Worm (Caenorhabditis elegans): ENCODE results near the gene R02D5.8.

DNA sequence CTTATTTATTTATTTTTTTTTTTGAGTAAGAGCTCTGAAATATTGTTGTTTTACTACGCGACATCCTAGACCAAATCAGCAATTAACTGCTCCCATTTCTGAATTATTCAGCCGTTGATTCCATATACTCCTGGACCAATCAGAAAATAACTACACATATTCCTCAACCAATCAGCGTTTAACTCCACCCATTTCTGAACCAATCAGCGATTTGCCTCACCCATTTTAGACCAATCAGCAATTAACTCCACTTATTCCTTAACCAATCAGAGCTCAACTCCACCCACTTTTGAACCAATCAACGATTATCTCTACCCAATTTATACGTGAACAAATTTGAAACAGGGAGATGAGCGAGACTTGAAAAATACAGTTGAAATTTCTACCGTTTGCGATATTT is 25.5 kb downstream of the R02D5.8 start:
- TF ChIP-seq unc-62 (GFP tag; optimal IDR thresholded peaks at IDR 0.05) (no peak), nhr-237 (tag; optimal IDR thresholded peaks at IDR 0.05) (no peak), unc-39 (tag; optimal IDR thresholded peaks at IDR 0.05) (no peak), snpc-4 (tag; optimal IDR thresholded peaks at IDR 0.05) (no peak), lin-32 (GFP tag; optimal IDR thresholded peaks at IDR 0.05) (no peak), ceh-83 (GFP tag; optimal IDR thresholded peaks at IDR 0.05) (no peak), ztf-11 (tag; optimal IDR thresholded peaks at IDR 0.05) (no peak), nhr-76 (tag; optimal IDR thresholded peaks at IDR 0.05) (no peak), blmp-1 (tag; optimal IDR thresholded peaks at IDR 0.05) (no peak), sptf-1 (tag; optimal IDR thresholded peaks at IDR 0.05) (no peak), elt-1 (tag; optimal IDR thresholded peaks at IDR 0.05; ENCODE audit: borderline replicate concordance, insufficient read depth) (no peak)

Measured in whole organism, mixed stage, embryonic.